Worm (Caenorhabditis elegans) whole organism, L1 larva: ENCODE measurements around the gene W01B6.8.

ENCODE experiments used
- F16B12.6 ChIP-seq: fragments of 150-350 bp; optimal IDR thresholded peaks from 2 replicates; lab custom pipeline; 2014; ENCODE audit warnings: missing biosample characterization, missing genetic modification characterization
- aha-1 ChIP-seq: fragments of 150-350 bp; optimal IDR thresholded peaks from 2 replicates; lab custom pipeline; 2014; ENCODE audit warnings: missing biosample characterization, missing genetic modification characterization
- aly-2 ChIP-seq: fragments of 150-350 bp; optimal IDR thresholded peaks from 2 replicates; lab custom pipeline; 2014; ENCODE audit warnings: missing biosample characterization, missing genetic modification characterization
- blmp-1 ChIP-seq: fragments of 150-350 bp; optimal IDR thresholded peaks from 2 replicates; lab custom pipeline; 2014; ENCODE audit warnings: missing biosample characterization, missing genetic modification characterization
- ceh-82 ChIP-seq, 3 experiments: fragments of 150-350 bp in 1 of 3; sonication (generic microtip) in 2 of 3; optimal IDR thresholded peaks; 2 replicates each; lab custom pipeline; 2014 to 2017; ENCODE audit warnings: missing biosample characterization in 3 of 3, missing genetic modification characterization in 3 of 3
- ceh-88 ChIP-seq: fragments of 200-800 bp; sonication (Bioruptor generic); IDR thresholded peaks from 2 replicates; pipeline ENCODE4 v1.3.6; 2022; ENCODE audit warnings: missing genetic modification characterization, missing compliant biosample characterization
- ceh-90 ChIP-seq: sonication (generic microtip); optimal IDR thresholded peaks from 2 replicates; lab custom pipeline; 2016; ENCODE audit warnings: missing genetic modification characterization, missing compliant biosample characterization
- dsc-1 ChIP-seq: sonication (generic microtip); optimal IDR thresholded peaks from 2 replicates; lab custom pipeline; 2016; ENCODE audit warnings: mild to moderate bottlenecking, missing genetic modification characterization, missing compliant biosample characterization
- efl-1 ChIP-seq, 4 experiments: fragments of 150-350 bp; optimal IDR thresholded peaks in 3 of 4; peaks in 1 of 4; 1 replicate in 1 of 4; 2 replicates in 3 of 4; lab custom pipeline; 2014; ENCODE audit warnings: missing biosample characterization in 2 of 4, missing genetic modification characterization in 2 of 4, missing genetic modification reagents in 2 of 4
- elt-2 ChIP-seq: sonication (generic microtip); optimal IDR thresholded peaks from 2 replicates; lab custom pipeline; 2016; ENCODE audit warnings: missing genetic modification characterization, mild to moderate bottlenecking, inconsistent platforms, missing compliant biosample characterization, missing genetic modification reagents
- fkh-10 ChIP-seq: sonication (generic microtip); optimal IDR thresholded peaks from 2 replicates; lab custom pipeline; 2017; ENCODE audit warnings: missing biosample characterization, missing genetic modification reagents, missing genetic modification characterization
- fkh-4 ChIP-seq: sonication (generic microtip); optimal IDR thresholded peaks from 2 replicates; lab custom pipeline; 2016; ENCODE audit warnings: missing compliant biosample characterization, missing genetic modification characterization, borderline replicate concordance
- fos-1 ChIP-seq: fragments of 150-350 bp; optimal IDR thresholded peaks from 2 replicates; lab custom pipeline; 2014; ENCODE audit warnings: missing biosample characterization, missing genetic modification characterization
- hlh-4 ChIP-seq: sonication (generic microtip); optimal IDR thresholded peaks from 2 replicates; lab custom pipeline; 2016; ENCODE audit warnings: mild to moderate bottlenecking, missing genetic modification characterization, missing compliant biosample characterization
- irx-1 ChIP-seq: sonication (generic microtip); optimal IDR thresholded peaks from 2 replicates; lab custom pipeline; 2016; ENCODE audit warnings: missing genetic modification characterization, missing compliant biosample characterization
- isw-1 ChIP-seq: fragments of 200-800 bp; sonication (Bioruptor generic); IDR thresholded peaks from 2 replicates; pipeline ENCODE4 v1.3.6; 2022; ENCODE audit warnings: missing genetic modification characterization, missing compliant biosample characterization
- lin-13 ChIP-seq: fragments of 150-350 bp; optimal IDR thresholded peaks from 2 replicates; lab custom pipeline; 2014; ENCODE audit warnings: missing biosample characterization, missing genetic modification reagents, missing genetic modification characterization
- lin-14 ChIP-seq: fragments of 200-800 bp; sonication (Bioruptor generic); optimal IDR thresholded peaks from 2 replicates; lab custom pipeline; 2018; ENCODE audit warnings: mild to moderate bottlenecking, missing genetic modification characterization, moderate library complexity, missing compliant biosample characterization
- lin-39 ChIP-seq: fragments of 150-350 bp; optimal IDR thresholded peaks from 2 replicates; lab custom pipeline; 2014; ENCODE audit warnings: missing biosample characterization, missing genetic modification reagents, missing genetic modification characterization
- lir-3 ChIP-seq: sonication (generic microtip); optimal IDR thresholded peaks from 2 replicates; lab custom pipeline; 2016; ENCODE audit warnings: mild to moderate bottlenecking, missing genetic modification characterization, moderate library complexity, missing compliant biosample characterization; ENCODE audit not compliant: poor library complexity
- lsy-2 ChIP-seq, 2 experiments: fragments of 150-350 bp; optimal IDR thresholded peaks; 2 replicates each; lab custom pipeline; 2014; ENCODE audit warnings: missing biosample characterization in 2 of 2, missing genetic modification characterization in 2 of 2
- mab-9 ChIP-seq: fragments of 200-800 bp; sonication (Bioruptor generic); IDR thresholded peaks from 2 replicates; pipeline ENCODE4 v1.3.6; 2022; ENCODE audit warnings: missing genetic modification reagents, missing genetic modification characterization, missing compliant biosample characterization
- mdl-1 ChIP-seq, 2 experiments: fragments of 150-350 bp; optimal IDR thresholded peaks; 2 replicates each; lab custom pipeline; 2014 to 2017; ENCODE audit warnings: missing biosample characterization in 2 of 2, missing genetic modification characterization in 2 of 2, inconsistent platforms in 1 of 2
- mef-2 ChIP-seq: fragments of 150-350 bp; optimal IDR thresholded peaks from 2 replicates; lab custom pipeline; 2014; ENCODE audit warnings: missing biosample characterization, missing genetic modification characterization
- nhr-237 ChIP-seq: fragments of 150-350 bp; optimal IDR thresholded peaks from 2 replicates; lab custom pipeline; 2014; ENCODE audit warnings: missing biosample characterization, missing genetic modification characterization
- nhr-28 ChIP-seq: fragments of 150-350 bp; optimal IDR thresholded peaks from 2 replicates; lab custom pipeline; 2014; ENCODE audit warnings: missing biosample characterization, missing genetic modification characterization
- nhr-47 ChIP-seq: sonication (generic microtip); optimal IDR thresholded peaks from 2 replicates; lab custom pipeline; 2016; ENCODE audit warnings: mild to moderate bottlenecking, missing genetic modification characterization, moderate library complexity, missing compliant biosample characterization
- nhr-71 ChIP-seq: sonication (generic microtip); optimal IDR thresholded peaks from 2 replicates; lab custom pipeline; 2016; ENCODE audit warnings: mild to moderate bottlenecking, missing genetic modification characterization, moderate library complexity, missing compliant biosample characterization
- nhr-84 ChIP-seq: sonication (generic microtip); optimal IDR thresholded peaks from 2 replicates; lab custom pipeline; 2017; ENCODE audit warnings: missing biosample characterization, missing genetic modification characterization
- nhr-85 ChIP-seq: sonication (generic microtip); peaks from one replicate; lab custom pipeline; 2016; ENCODE audit warnings: missing genetic modification characterization, inconsistent platforms, missing compliant biosample characterization
- pag-3 ChIP-seq: sonication (generic microtip); optimal IDR thresholded peaks from 2 replicates; lab custom pipeline; 2017; ENCODE audit warnings: missing genetic modification characterization, mild to moderate bottlenecking, missing compliant biosample characterization, antibody characterized with exemption, borderline replicate concordance; ENCODE audit not compliant: insufficient read depth
- pax-3 ChIP-seq: fragments of 200-800 bp; sonication (Bioruptor generic); optimal IDR thresholded peaks from 2 replicates; lab custom pipeline; 2018; ENCODE audit warnings: mild to moderate bottlenecking, missing genetic modification characterization, moderate library complexity, missing compliant biosample characterization
- pqm-1 ChIP-seq: sonication (generic microtip); optimal IDR thresholded peaks from 3 replicates; lab custom pipeline; 2017; ENCODE audit warnings: missing biosample characterization, missing genetic modification characterization
- rnt-1 ChIP-seq: sonication (generic microtip); optimal IDR thresholded peaks from 2 replicates; lab custom pipeline; 2016; ENCODE audit warnings: mild to moderate bottlenecking, missing genetic modification characterization, moderate library complexity, missing compliant biosample characterization
- skn-1 ChIP-seq: fragments of 150-350 bp; optimal IDR thresholded peaks from 2 replicates; lab custom pipeline; 2014; ENCODE audit warnings: missing biosample characterization, missing genetic modification characterization
- snu-23 ChIP-seq: sonication (generic microtip); optimal IDR thresholded peaks from 2 replicates; lab custom pipeline; 2016; ENCODE audit warnings: missing genetic modification characterization, missing compliant biosample characterization
- sox-4 ChIP-seq: sonication (generic microtip); optimal IDR thresholded peaks from 2 replicates; lab custom pipeline; 2016; ENCODE audit warnings: missing genetic modification characterization, missing compliant biosample characterization
- sup-37 ChIP-seq: fragments of 200-800 bp; sonication (Bioruptor generic); optimal IDR thresholded peaks from 2 replicates; lab custom pipeline; 2018; ENCODE audit warnings: mild to moderate bottlenecking, missing genetic modification characterization, missing compliant biosample characterization
- swsn-7 ChIP-seq: sonication (generic microtip); optimal IDR thresholded peaks from 2 replicates; lab custom pipeline; 2016; ENCODE audit warnings: missing genetic modification characterization, missing compliant biosample characterization
- tbx-2 ChIP-seq: sonication (generic microtip); optimal IDR thresholded peaks from 2 replicates; lab custom pipeline; 2016; ENCODE audit warnings: missing genetic modification characterization, missing compliant biosample characterization
- tlp-1 ChIP-seq: fragments of 150-350 bp; optimal IDR thresholded peaks from 2 replicates; lab custom pipeline; 2014; ENCODE audit warnings: missing biosample characterization, missing genetic modification characterization
- unc-130 ChIP-seq: fragments of 150-350 bp; optimal IDR thresholded peaks from 2 replicates; lab custom pipeline; 2017; ENCODE audit warnings: missing biosample characterization, missing genetic modification characterization, inconsistent platforms
- unc-30 ChIP-seq: sonication (generic microtip); optimal IDR thresholded peaks from 2 replicates; lab custom pipeline; 2017; ENCODE audit warnings: missing biosample characterization, missing genetic modification characterization
- unc-62 ChIP-seq: fragments of 150-350 bp; optimal IDR thresholded peaks from 2 replicates; lab custom pipeline; 2014; ENCODE audit warnings: missing biosample characterization, missing genetic modification reagents, missing genetic modification characterization
- unc-86 ChIP-seq: sonication (generic microtip); optimal IDR thresholded peaks from 2 replicates; lab custom pipeline; 2016; ENCODE audit warnings: missing genetic modification characterization, missing compliant biosample characterization
- zag-1 ChIP-seq: fragments of 150-350 bp; optimal IDR thresholded peaks from 2 replicates; lab custom pipeline; 2014; ENCODE audit warnings: missing biosample characterization, missing genetic modification characterization

Gene W01B6.8

DNA sequence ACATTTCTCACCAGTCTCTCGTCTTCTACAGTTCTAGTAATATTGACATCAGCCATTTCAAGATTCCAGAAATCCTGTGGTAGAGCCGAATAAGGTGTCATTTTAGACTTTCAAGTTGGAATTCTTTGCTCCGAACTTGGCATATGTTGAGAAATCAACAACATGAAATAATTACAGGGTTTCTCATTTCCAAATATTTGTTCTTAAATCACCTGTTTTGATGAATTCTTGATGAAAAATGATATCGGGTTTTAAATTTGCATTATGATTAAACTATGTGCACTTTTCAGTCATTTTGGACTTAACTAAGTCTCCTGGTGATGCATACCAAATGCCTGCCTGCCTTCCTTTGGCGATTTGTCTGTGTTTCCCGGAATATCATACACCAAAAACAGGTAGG is 30.6 kb downstream of the W01B6.8 start, which contains the start of gene srv-12:
Gene srv-12, minus strand, starts transcription at position 101 of the 400 bp plus-strand sequence.
- TF ChIP-seq zag-1 (tag; lab: Kevin White, UChicago) (no peak), unc-86 (no peak), tlp-1 (tag; lab: Kevin White, UChicago) (no peak), ceh-88 (GFP tag; lab: Robert Waterston, UW) (no peak), irx-1 (tag; lab: Kevin White, UChicago) (no peak), mab-9 (GFP tag; lab: Robert Waterston, UW) (no peak), aha-1 (tag; lab: Kevin White, UChicago) (no peak), sup-37 (no peak), snu-23 (GFP tag; lab: Kevin White, UChicago) (no peak), unc-130 (no peak)

DNA sequence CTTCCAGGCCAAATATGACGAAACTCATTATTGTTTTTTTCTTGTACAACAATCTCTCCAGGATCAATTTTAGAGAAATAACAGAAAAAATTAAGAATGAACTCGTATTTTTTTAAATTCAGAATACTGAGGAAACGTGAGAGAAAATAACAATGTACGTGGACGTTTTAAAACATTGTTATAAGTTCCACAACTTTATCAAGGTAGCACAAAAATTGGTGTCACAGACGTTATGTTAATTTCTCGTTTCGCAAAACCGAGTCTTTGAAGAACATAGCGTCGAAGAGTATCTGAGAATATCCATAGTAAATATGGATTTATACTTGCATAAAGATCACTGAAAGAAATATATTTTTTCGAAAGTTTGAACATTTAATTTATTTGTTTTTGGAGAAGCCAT is 33.1 kb downstream of the W01B6.8 start, which contains the start of gene T04B2.8:
Gene T04B2.8, minus strand, starts transcription at position 101 of the 400 bp plus-strand sequence.
- TF ChIP-seq mef-2 (tag; lab: Kevin White, UChicago) (no peak), sup-37 (no peak), tlp-1 (tag; lab: Kevin White, UChicago) (no peak), lin-39 (tag; lab: Kevin White, UChicago) (no peak), pqm-1 (tag; lab: Kevin White, UChicago) (no peak), F16B12.6 (no peak), skn-1 (tag; lab: Kevin White, UChicago) (no peak), lsy-2 (tag; optimal IDR thresholded peaks at IDR 0.05; lab: Kevin White, UChicago) (no peak), mdl-1 (tag; optimal IDR thresholded peaks at IDR 0.05; lab: Kevin White, UChicago) (no peak), fkh-10 (GFP tag; lab: Kevin White, UChicago) (no peak), blmp-1 (tag; lab: Kevin White, UChicago) (no peak), unc-30 (tag; lab: Kevin White, UChicago) (no peak), isw-1 (GFP tag; lab: Robert Waterston, UW) (no peak), nhr-84 (no peak), nhr-47 (tag; lab: Kevin White, UChicago) (no peak)

DNA sequence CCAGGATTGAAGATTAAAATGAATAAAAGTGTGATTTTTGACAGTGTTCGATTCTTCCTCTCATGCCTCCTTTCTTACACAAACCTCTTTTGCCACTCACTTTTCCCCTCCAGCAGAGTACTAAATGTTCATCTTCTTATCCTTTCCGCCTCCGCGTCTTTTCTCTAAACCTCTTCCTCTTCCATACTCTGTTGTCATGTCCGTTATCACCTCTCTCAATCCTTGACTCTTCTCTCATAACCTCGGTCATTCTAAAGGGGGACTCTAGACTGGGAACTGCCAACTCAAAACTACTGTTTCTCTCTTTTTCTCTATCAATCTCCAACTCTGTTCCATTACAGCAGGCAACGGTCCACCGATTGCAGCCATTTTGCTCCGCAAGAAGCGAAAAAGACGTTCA is 35.9 kb downstream of the W01B6.8 start:
- TF ChIP-seq skn-1 (tag; lab: Kevin White, UChicago) (no peak), mdl-1 (tag; optimal IDR thresholded peaks at IDR 0.05; lab: Kevin White, UChicago) (no peak), nhr-237 (no peak), efl-1 (optimal IDR thresholded peaks at IDR 0.05; lab: Kevin White, UChicago) (no peak), efl-1 (GFP tag; optimal IDR thresholded peaks at IDR 0.05 in 1 of 2; lab: Kevin White, UChicago) (peak in 1 of 2 experiments; percentile 59), nhr-28 (tag; lab: Kevin White, UChicago) (no peak), mab-9 (GFP tag; lab: Robert Waterston, UW) (no peak), swsn-7 (tag; lab: Kevin White, UChicago) (no peak), nhr-84 (no peak), ceh-88 (GFP tag; lab: Robert Waterston, UW) (no peak), lin-13 (no peak), blmp-1 (tag; lab: Kevin White, UChicago) (peak; percentile 18), tbx-2 (no peak), dsc-1 (tag; lab: Kevin White, UChicago) (no peak), aly-2 (tag; lab: Kevin White, UChicago) (no peak), rnt-1 (peak; percentile 25), fos-1 (tag; lab: Kevin White, UChicago) (no peak), pag-3 (tag; lab: Kevin White, UChicago) (no peak), ceh-82 (tag; optimal IDR thresholded peaks at IDR 0.05; lab: Kevin White, UChicago) (no peak), ceh-90 (no peak), zag-1 (tag; lab: Kevin White, UChicago) (no peak), nhr-85 (no peak), F16B12.6 (no peak), lin-14 (GFP tag; lab: Kevin White, UChicago) (peak; percentile 72)

DNA sequence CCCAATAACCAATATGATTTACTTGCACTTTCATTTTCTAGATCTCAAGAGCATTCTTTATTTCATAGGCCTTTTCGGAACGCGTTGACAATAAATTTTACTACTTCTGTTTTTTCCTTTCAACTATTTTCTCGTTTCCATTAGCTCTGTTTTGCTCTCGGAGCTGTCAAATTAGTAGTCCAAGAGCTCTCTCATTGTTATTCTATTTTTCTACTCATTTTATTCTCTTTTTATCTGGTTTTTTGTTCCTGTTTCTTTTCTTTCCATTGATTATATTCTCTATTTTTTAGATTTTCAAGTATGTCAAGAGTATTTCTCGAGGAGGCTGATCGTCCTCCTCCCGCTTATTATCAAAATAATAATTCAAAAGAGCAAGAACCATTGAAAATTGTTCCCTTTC is 37.1 kb downstream of the W01B6.8 start, which contains the start of gene T04B2.3:
Gene T04B2.3, plus strand, starts transcription at position 301 of the 400 bp plus-strand sequence.
- TF ChIP-seq lir-3 (no peak), nhr-237 (no peak), unc-86 (no peak), irx-1 (tag; lab: Kevin White, UChicago) (no peak), lin-14 (GFP tag; lab: Kevin White, UChicago) (no peak), isw-1 (GFP tag; lab: Robert Waterston, UW) (no peak), snu-23 (GFP tag; lab: Kevin White, UChicago) (no peak), nhr-71 (no peak), fkh-10 (GFP tag; lab: Kevin White, UChicago) (no peak), rnt-1 (no peak), ceh-88 (GFP tag; lab: Robert Waterston, UW) (no peak), unc-62 (GFP tag; lab: Kevin White, UChicago) (no peak), fkh-4 (no peak), elt-2 (tag; lab: Kevin White, UChicago) (no peak), pag-3 (tag; lab: Kevin White, UChicago) (no peak), hlh-4 (tag; lab: Kevin White, UChicago) (no peak), nhr-28 (tag; lab: Kevin White, UChicago) (no peak), ceh-90 (no peak), sox-4 (tag; lab: Kevin White, UChicago) (no peak), pax-3 (tag; lab: Kevin White, UChicago) (no peak)
